Fruit fly (Drosophila melanogaster): ENCODE data around the gene CG45012.
A peak's percentile ranks its signal among the peaks of the same experiment; 100 is the strongest.

Gene CG45012

DNA sequence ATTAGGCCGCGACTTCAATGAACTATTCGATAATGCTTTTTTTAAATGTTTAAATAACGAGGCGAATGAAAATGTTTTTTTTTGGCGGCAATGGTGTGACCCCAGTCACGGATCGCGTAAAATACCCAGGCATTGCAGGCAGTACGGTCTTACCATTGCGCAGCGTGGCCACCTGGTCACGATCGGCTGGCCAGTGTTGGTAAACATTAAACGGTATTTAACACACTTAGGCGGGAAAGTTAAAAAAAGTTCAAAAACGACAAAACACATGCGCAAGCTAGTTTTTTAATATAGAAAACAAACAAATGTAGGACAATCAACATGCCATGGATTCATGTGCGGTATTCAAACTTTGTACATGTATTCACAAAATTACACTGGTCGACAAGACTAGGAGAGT, 5.1 kb upstream of the CG45012 start, which contains the start of gene esc:
TSS of gene esc (minus strand) at position 129 of the 400 bp plus-strand sequence.
- TF ChIP-seq cyc (GFP tag; optimal IDR thresholded peaks at IDR 0.05) (peak; percentile 28), CG7368 (GFP tag; optimal IDR thresholded peaks at IDR 0.05) (no peak), Sox14 (GFP tag; optimal IDR thresholded peaks at IDR 0.05) (peak; percentile 21), CG31627 (GFP tag; optimal IDR thresholded peaks at IDR 0.05) (peak; percentile 26)

DNA sequence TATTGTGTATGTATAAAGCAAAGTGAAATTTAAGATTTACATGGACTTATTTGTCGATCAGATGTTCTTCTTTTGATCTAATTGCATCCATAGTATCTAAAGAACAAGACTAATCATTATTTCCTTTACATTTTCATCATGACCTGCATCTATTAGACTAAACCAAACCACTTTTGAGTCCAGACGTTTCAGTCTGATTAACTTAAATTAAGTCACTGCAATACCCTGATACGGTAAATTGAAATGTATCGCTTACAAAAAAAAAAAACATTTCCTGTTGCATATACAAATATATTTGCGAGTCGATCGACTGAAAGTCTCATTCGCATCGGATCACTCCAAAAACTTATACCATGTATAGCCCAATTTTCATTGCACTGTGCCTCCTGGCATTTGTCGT, 622 bp upstream of the CG45012 start, which contains the start of gene CG45011:
TSS of gene CG45011 (plus strand) at position 301 of the 400 bp plus-strand sequence.
- no peak for TF ChIP-seq acj6 (GFP tag; optimal IDR thresholded peaks at IDR 0.05)
- no peak for TF ChIP-seq dac (GFP tag; optimal IDR thresholded peaks at IDR 0.05)
- no peak for TF ChIP-seq eg (GFP tag; IDR thresholded peaks at IDR 0.05)
- TF ChIP-seq fkh (GFP tag; optimal IDR thresholded peaks at IDR 0.05), result no peak
- TF ChIP-seq Eip75B (GFP tag; optimal IDR thresholded peaks at IDR 0.05), result no peak
- TF ChIP-seq Blimp-1 (GFP tag; optimal IDR thresholded peaks at IDR 0.05), result no peak
- TF ChIP-seq CG4318 (GFP tag; optimal IDR thresholded peaks at IDR 0.05), result no peak
- no peak for TF ChIP-seq Hr4 (GFP tag; optimal IDR thresholded peaks at IDR 0.05)

DNA sequence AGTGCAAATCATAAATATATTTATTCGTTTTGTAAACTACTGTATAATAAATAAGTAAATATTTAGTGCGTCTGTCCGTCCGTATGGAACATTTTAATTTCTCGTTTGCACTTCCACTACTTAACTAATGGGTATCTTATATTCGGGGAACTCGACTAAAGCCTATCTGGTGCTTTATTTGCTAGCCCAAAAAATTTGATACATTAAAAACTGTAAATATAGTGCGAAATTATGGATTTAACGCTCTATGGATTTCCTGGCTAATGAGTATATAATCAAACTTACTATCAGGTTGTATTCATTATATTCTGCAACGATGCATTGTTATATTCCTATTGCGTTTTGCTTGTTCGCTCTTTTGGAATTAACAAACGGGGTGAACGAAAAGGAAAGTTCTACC, 2.5 kb downstream of the CG45012 start, which contains the start of gene Sfp33A4:
TSS of gene Sfp33A4 (plus strand) at position 301 of the 400 bp plus-strand sequence.
- TF ChIP-seq Lpt (GFP tag; optimal IDR thresholded peaks at IDR 0.05) (no peak), spab (GFP tag; optimal IDR thresholded peaks at IDR 0.05) (no peak), CG6792 (GFP tag; optimal IDR thresholded peaks at IDR 0.05) (no peak), CG8632 (GFP tag; optimal IDR thresholded peaks at IDR 0.05) (no peak), CG31627 (GFP tag; optimal IDR thresholded peaks at IDR 0.05) (no peak), CG6808 (GFP tag; optimal IDR thresholded peaks at IDR 0.05) (no peak), CG3919 (GFP tag; optimal IDR thresholded peaks at IDR 0.05) (no peak), Met (GFP tag; optimal IDR thresholded peaks at IDR 0.05) (no peak), Hr38 (GFP tag; optimal IDR thresholded peaks at IDR 0.05) (no peak), acj6 (GFP tag; optimal IDR thresholded peaks at IDR 0.05) (no peak), Blimp-1 (GFP tag; optimal IDR thresholded peaks at IDR 0.05) (no peak), Hr4 (GFP tag; optimal IDR thresholded peaks at IDR 0.05) (no peak), Eip93F (GFP tag; optimal IDR thresholded peaks at IDR 0.05) (no peak), CG34406 (GFP tag; optimal IDR thresholded peaks at IDR 0.05) (no peak), fd59A (GFP tag; optimal IDR thresholded peaks at IDR 0.05) (no peak), fd85E (GFP tag; optimal IDR thresholded peaks at IDR 0.05) (no peak), ss (GFP tag; optimal IDR thresholded peaks at IDR 0.05) (no peak), salr (GFP tag; optimal IDR thresholded peaks at IDR 0.05) (no peak), CG9139 (GFP tag; optimal IDR thresholded peaks at IDR 0.05) (no peak), eg (GFP tag; IDR thresholded peaks at IDR 0.05) (no peak)

DNA sequence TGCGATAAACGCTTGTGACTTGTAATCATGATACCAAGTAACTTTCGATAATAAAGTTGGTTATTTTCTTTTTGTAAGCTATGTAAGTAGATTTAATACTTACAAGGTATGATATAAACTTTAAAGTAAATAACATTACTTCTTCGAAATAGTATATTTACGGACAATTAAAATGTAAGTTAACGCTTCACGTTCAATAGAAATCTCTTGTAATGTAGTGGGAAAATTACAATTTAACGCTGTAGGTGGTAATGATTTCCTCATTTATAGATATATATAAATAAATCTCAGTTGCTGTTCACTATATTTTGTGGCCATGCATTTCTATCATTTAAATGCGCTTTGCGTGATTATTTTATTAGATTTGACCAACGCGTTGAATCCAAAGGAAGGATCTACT, 3.0 kb downstream of the CG45012 start, which contains the start of gene Sfp33A2:
TSS of gene Sfp33A2 (plus strand) at position 301 of the 400 bp plus-strand sequence.
- TF ChIP-seq spab (GFP tag; optimal IDR thresholded peaks at IDR 0.05) (no peak), CG8119 (GFP tag; IDR thresholded peaks at IDR 0.05) (no peak), achi (GFP tag; optimal IDR thresholded peaks at IDR 0.05) (no peak)

DNA sequence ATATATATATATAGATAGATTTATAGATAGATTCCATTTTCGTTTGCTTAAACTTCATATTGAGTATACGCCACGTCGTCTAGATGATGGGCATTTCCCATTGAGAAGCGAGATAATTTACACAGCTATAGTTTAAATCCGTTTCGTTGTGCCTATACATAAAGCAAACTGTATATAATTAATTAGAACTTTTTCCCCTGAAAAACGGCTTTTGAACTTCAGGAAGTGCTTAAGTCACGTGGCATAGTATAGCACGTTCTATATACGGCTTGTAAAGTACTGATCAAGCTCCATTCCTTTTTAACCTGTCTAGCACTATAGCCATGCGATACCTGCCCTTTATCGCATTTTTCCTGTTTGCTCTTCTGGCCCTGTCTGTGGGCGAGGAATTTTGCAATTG, 5.2 kb downstream of the CG45012 start, which contains the start of gene Sfp33A3:
TSS of gene Sfp33A3 (plus strand) at position 301 of the 400 bp plus-strand sequence.
- TF ChIP-seq CG31627 (GFP tag; optimal IDR thresholded peaks at IDR 0.05) (no peak), Met (GFP tag; optimal IDR thresholded peaks at IDR 0.05) (no peak), acj6 (GFP tag; optimal IDR thresholded peaks at IDR 0.05) (no peak), CG7368 (GFP tag; optimal IDR thresholded peaks at IDR 0.05) (no peak), cyc (GFP tag; optimal IDR thresholded peaks at IDR 0.05) (no peak), CG1621 (tag; optimal IDR thresholded peaks at IDR 0.05) (no peak), CG6163 (GFP tag; IDR thresholded peaks at IDR 0.05) (no peak), CG34406 (GFP tag; optimal IDR thresholded peaks at IDR 0.05) (no peak), CG6808 (GFP tag; optimal IDR thresholded peaks at IDR 0.05) (no peak), CG16779 (tag; optimal IDR thresholded peaks at IDR 0.05) (no peak), CG4318 (GFP tag; optimal IDR thresholded peaks at IDR 0.05) (no peak), CG9139 (GFP tag; optimal IDR thresholded peaks at IDR 0.05) (no peak), OdsH (GFP tag; optimal IDR thresholded peaks at IDR 0.05) (no peak), Lpt (GFP tag; optimal IDR thresholded peaks at IDR 0.05) (no peak), CG32006 (GFP tag; optimal IDR thresholded peaks at IDR 0.05) (no peak), Eip75B (GFP tag; optimal IDR thresholded peaks at IDR 0.05) (no peak)
